Worm (Caenorhabditis elegans): ENCODE results near the gene dyf-11.

DNA sequence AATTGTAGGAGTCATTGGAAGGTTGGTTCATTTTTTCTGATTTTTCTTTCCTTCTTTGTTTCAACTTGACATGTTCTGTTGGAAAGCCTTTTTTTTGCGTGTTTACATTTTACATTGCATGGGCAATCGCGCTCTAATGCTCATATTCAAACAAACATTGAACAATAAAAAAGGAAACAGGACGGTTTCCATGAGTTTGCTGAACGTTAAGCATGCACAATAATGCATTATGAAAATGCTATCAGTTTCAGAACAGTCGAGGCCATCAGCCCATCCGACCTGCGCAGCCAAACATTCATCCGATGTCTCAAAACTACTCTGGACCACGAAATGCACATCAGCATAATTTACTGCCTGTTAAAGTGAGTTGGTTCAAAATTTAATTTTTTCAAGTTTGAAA, 27.0 kb downstream of the dyf-11 start:
- TF ChIP-seq unc-62 (GFP tag; optimal IDR thresholded peaks at IDR 0.05) (no peak), ztf-11 (tag; optimal IDR thresholded peaks at IDR 0.05) (no peak)
